Worm (Caenorhabditis elegans) whole organism, L4 larva: ENCODE measurements around the gene srh-236.

Source experiments
- F37D6.2 ChIP-seq: sonication (generic microtip); optimal IDR thresholded peaks from 2 replicates; lab custom pipeline; 2016; ENCODE audit warnings: mild to moderate bottlenecking, missing genetic modification characterization, missing compliant biosample characterization
- F44E2.7 ChIP-seq: fragments of 200-800 bp; sonication (Bioruptor generic); IDR thresholded peaks from 2 replicates; pipeline ENCODE4 v2.1.2; 2022; ENCODE audit warnings: missing genetic modification characterization, missing compliant biosample characterization
- F49E8.2 ChIP-seq: sonication (generic microtip); optimal IDR thresholded peaks from 2 replicates; lab custom pipeline; 2016; ENCODE audit warnings: missing compliant biosample characterization, mild to moderate bottlenecking, missing genetic modification characterization, borderline replicate concordance
- aha-1 ChIP-seq: fragments of 150-350 bp; peaks from one replicate; lab custom pipeline; 2014; ENCODE audit warnings: missing biosample characterization, missing genetic modification characterization
- daf-12 ChIP-seq: fragments of 150-350 bp; optimal IDR thresholded peaks from 2 replicates; lab custom pipeline; 2014; ENCODE audit warnings: missing biosample characterization, missing genetic modification reagents, missing genetic modification characterization
- daf-16 ChIP-seq, 3 experiments: sonication (generic microtip); optimal IDR thresholded peaks; 2 replicates each; lab custom pipeline; 2016 to 2017; ENCODE audit warnings: missing genetic modification characterization in 3 of 3, missing genetic modification reagents in 3 of 3, mild to moderate bottlenecking in 2 of 3, missing compliant biosample characterization in 2 of 3, missing biosample characterization in 1 of 3, moderate library complexity in 1 of 3
- dmd-6 ChIP-seq: fragments of 200-800 bp; sonication (Bioruptor generic); IDR thresholded peaks from 2 replicates; pipeline ENCODE4 v1.3.6; 2022; ENCODE audit warnings: missing genetic modification reagents, missing genetic modification characterization, missing compliant biosample characterization
- duxl-1 ChIP-seq: sonication (generic microtip); optimal IDR thresholded peaks from 2 replicates; lab custom pipeline; 2016; ENCODE audit warnings: mild to moderate bottlenecking, missing genetic modification characterization, moderate library complexity, missing compliant biosample characterization; ENCODE audit not compliant: poor library complexity
- dve-1 ChIP-seq: sonication (generic microtip); optimal IDR thresholded peaks from 2 replicates; lab custom pipeline; 2017; ENCODE audit warnings: antibody characterized with exemption, mild to moderate bottlenecking, missing genetic modification characterization, missing compliant biosample characterization; ENCODE audit not compliant: insufficient read depth
- egl-43 ChIP-seq: fragments of 200-800 bp; sonication (Bioruptor generic); IDR thresholded peaks from 2 replicates; pipeline ENCODE4 v1.3.6; 2022; ENCODE audit warnings: missing genetic modification reagents, missing genetic modification characterization, missing compliant biosample characterization
- fkh-10 ChIP-seq: fragments of 150-350 bp; optimal IDR thresholded peaks from 2 replicates; lab custom pipeline; 2014; ENCODE audit warnings: missing biosample characterization, missing genetic modification reagents, missing genetic modification characterization
- hlh-11 ChIP-seq: fragments of 200-800 bp; sonication (Bioruptor generic); optimal IDR thresholded peaks from 2 replicates; lab custom pipeline; 2018; ENCODE audit warnings: mild to moderate bottlenecking, missing genetic modification characterization, missing compliant biosample characterization
- jun-1 ChIP-seq: fragments of 150-350 bp; optimal IDR thresholded peaks from 2 replicates; lab custom pipeline; 2014; ENCODE audit warnings: missing biosample characterization, missing genetic modification reagents, missing genetic modification characterization
- lin-39 ChIP-seq: fragments of 150-350 bp; optimal IDR thresholded peaks from 2 replicates; lab custom pipeline; 2014; ENCODE audit warnings: missing biosample characterization, missing genetic modification reagents, missing genetic modification characterization
- mep-1 ChIP-seq: fragments of 150-350 bp; sonication (generic microtip); optimal IDR thresholded peaks from 3 replicates; lab custom pipeline; 2014; ENCODE audit warnings: missing biosample characterization, missing genetic modification characterization
- nhr-10 ChIP-seq: fragments of 150-350 bp; optimal IDR thresholded peaks from 2 replicates; lab custom pipeline; 2014; ENCODE audit warnings: missing biosample characterization, missing genetic modification characterization
- nhr-25 ChIP-seq: sonication (generic microtip); optimal IDR thresholded peaks from 2 replicates; lab custom pipeline; 2017; ENCODE audit warnings: missing genetic modification characterization, mild to moderate bottlenecking, missing compliant biosample characterization, antibody characterized with exemption, moderate library complexity, borderline replicate concordance; ENCODE audit not compliant: insufficient read depth
- nhr-28 ChIP-seq: fragments of 150-350 bp; optimal IDR thresholded peaks from 2 replicates; lab custom pipeline; 2014; ENCODE audit warnings: missing biosample characterization, missing genetic modification characterization
- nhr-77 ChIP-seq: fragments of 150-350 bp; optimal IDR thresholded peaks from 2 replicates; lab custom pipeline; 2014; ENCODE audit warnings: missing biosample characterization, missing genetic modification characterization
- pha-4 ChIP-seq, 2 experiments: fragments of 150-350 bp in 1 of 2; fragments of 200-800 bp in 1 of 2; sonication (Bioruptor generic) in 1 of 2; IDR thresholded peaks in 1 of 2; optimal IDR thresholded peaks in 1 of 2; 2 replicates each; pipeline versions ENCODE4 v1.3.6 to Lab custom; 2014 to 2022; ENCODE audit warnings: missing genetic modification characterization in 2 of 2, missing genetic modification reagents in 2 of 2, missing biosample characterization in 1 of 2, missing compliant biosample characterization in 1 of 2
- php-3 ChIP-seq: fragments of 200-800 bp; sonication (Bioruptor generic); IDR thresholded peaks from 2 replicates; pipeline ENCODE4 v1.3.6; 2022; ENCODE audit warnings: missing genetic modification reagents, missing genetic modification characterization, missing compliant biosample characterization
- pqm-1 ChIP-seq: sonication (generic microtip); optimal IDR thresholded peaks from 2 replicates; lab custom pipeline; 2017; ENCODE audit warnings: missing biosample characterization, missing genetic modification characterization
- rbr-2 ChIP-seq: sonication (generic microtip); optimal IDR thresholded peaks from 2 replicates; lab custom pipeline; 2016; ENCODE audit warnings: missing genotype, missing genetic modification characterization, missing compliant biosample characterization
- skn-1 ChIP-seq: fragments of 150-350 bp; optimal IDR thresholded peaks from 2 replicates; lab custom pipeline; 2014; ENCODE audit warnings: missing biosample characterization, missing genetic modification characterization
- snpc-1.2 ChIP-seq: fragments of 200-800 bp; sonication (Bioruptor generic); IDR thresholded peaks from 2 replicates; pipeline ENCODE4 v1.3.6; 2022; ENCODE audit warnings: missing genetic modification reagents, missing genetic modification characterization, missing compliant biosample characterization
- tra-1 ChIP-seq: fragments of 200-800 bp; sonication (Bioruptor generic); IDR thresholded peaks from 2 replicates; pipeline ENCODE4 v1.3.6; 2022; ENCODE audit warnings: missing genetic modification reagents, missing genetic modification characterization, missing compliant biosample characterization
- unc-62 ChIP-seq, 3 experiments: fragments of 150-350 bp in 1 of 3; sonication (generic microtip); optimal IDR thresholded peaks in 2 of 3; peaks in 1 of 3; 1 replicate in 1 of 3; 2 replicates in 2 of 3; lab custom pipeline; 2014 to 2017; ENCODE audit warnings: missing biosample characterization in 3 of 3, missing genetic modification characterization in 3 of 3, missing genetic modification reagents in 3 of 3, missing genotype in 1 of 3
- vab-7 ChIP-seq: fragments of 200-800 bp; sonication (Bioruptor generic); IDR thresholded peaks from 2 replicates; pipeline ENCODE4 v1.3.6; 2022; ENCODE audit warnings: missing genetic modification reagents, missing genetic modification characterization, missing compliant biosample characterization
- ztf-7 ChIP-seq: fragments of 150-350 bp; optimal IDR thresholded peaks from 2 replicates; lab custom pipeline; 2014; ENCODE audit warnings: missing biosample characterization, missing genetic modification characterization

The srh-236 gene

DNA sequence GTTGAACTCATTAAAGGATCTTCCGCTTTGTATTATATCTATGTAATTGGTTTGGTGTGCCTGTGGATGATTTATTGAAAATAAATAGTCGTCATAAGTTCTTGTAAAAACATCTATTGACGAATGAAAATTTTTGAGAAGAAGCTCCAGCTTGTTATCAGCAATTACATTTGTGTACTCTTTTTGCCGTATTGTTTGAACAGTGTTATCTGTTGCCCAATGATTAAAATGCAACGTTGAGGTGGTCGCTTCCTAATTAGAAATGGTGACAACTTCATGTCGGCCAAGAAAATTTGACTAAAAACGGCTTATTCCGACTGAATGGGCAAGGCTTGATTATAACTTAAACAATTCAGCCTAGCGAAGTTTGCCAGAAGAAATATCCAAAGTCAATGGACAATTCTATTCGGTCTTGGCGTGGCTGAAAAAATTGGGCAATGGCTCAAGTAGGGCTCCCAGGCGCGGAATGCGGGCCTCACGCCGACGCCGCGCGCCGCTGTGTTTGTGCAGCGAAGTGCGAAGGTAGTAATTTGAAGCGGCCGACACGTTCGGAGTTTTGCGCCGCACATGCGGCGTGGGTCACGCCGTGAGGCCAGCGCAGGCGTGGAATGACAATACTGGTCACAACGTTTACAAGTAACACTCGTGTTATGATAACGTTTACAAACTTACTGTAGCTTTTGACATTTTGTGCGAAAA, 28.9 kb upstream of the srh-236 start (continued):
- TF ChIP-seq F37D6.2 (tag; lab: Kevin White, UChicago) (no peak), nhr-25 (tag; lab: Kevin White, UChicago) (no peak), lin-39 (no peak), skn-1 (tag; lab: Kevin White, UChicago) (no peak), jun-1 (tag; lab: Kevin White, UChicago) (no peak), vab-7 (0 out of 2 replicates have a peak, but pooled peaks have one; percentile 16), rbr-2 (tag; lab: Kevin White, UChicago) (no peak), ztf-7 (tag; lab: Kevin White, UChicago) (no peak), pha-4 (GFP tag; IDR thresholded peaks at IDR 0.05; lab: Robert Waterston, UW) (no peak), pha-4 (tag; optimal IDR thresholded peaks at IDR 0.05; lab: Kevin White, UChicago) (no peak), tra-1 (no peak), dve-1 (no peak), fkh-10 (GFP tag; lab: Kevin White, UChicago) (no peak), mep-1 (tag; lab: Kevin White, UChicago) (no peak), nhr-10 (no peak), duxl-1 (tag; lab: Kevin White, UChicago) (no peak)

ce11 chrV:17238799-17239198, 27.0 kb upstream of the srh-236 start, which contains the start of gene T19C9.8:
Gene T19C9.8 (plus strand): TSS chrV:17239097.
- no peak for TF ChIP-seq skn-1 (tag; lab: Kevin White, UChicago)
- TF ChIP-seq F49E8.2 (tag; lab: Kevin White, UChicago): no peak
- TF ChIP-seq hlh-11: peak; percentile 55
- peak; percentile 37; the same call in 1 of the 2 replicates for TF ChIP-seq dmd-6 (GFP tag; lab: Robert Waterston, UW)
- TF ChIP-seq php-3 (GFP tag; lab: Robert Waterston, UW): 0 out of 2 replicates have a peak, but pooled peaks have one; percentile 51
- TF ChIP-seq nhr-28 (tag; lab: Kevin White, UChicago): peak; percentile 74
- TF ChIP-seq daf-16 (GFP tag; optimal IDR thresholded peaks at IDR 0.05; lab: Kevin White, UChicago): no peak
- peak; percentile 83 for TF ChIP-seq daf-16 (tag; optimal IDR thresholded peaks at IDR 0.05; lab: Kevin White, UChicago)
- TF ChIP-seq F44E2.7 (GFP tag; lab: Robert Waterston, UW): no peak
- TF ChIP-seq pqm-1 (tag; lab: Kevin White, UChicago): peak; percentile 74

DNA sequence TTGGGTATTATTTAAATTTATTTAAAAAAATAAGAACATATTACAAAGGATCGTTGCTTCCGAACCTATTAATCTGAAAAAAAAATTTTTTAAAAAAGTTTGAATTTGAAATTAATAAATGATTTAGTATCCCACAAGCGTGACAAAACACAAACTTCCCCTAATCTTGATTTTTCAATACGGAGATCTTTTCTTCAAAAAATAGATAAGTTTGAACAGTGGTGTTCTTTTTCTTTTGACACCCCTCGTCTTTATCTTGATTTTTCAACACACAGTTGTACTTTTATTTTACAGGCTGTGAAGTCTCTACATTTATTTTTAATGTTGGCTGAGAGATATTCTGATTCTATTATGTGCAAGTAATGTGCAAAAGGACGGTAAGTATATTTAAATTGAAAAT, 24.5 kb upstream of the srh-236 start, which contains the start of gene T19C9.10:
Gene T19C9.10 (plus strand): TSS at position 248 of the 400 bp plus-strand sequence.
- TF ChIP-seq aha-1 (tag; lab: Kevin White, UChicago): peak; percentile 54
- no peak for TF ChIP-seq nhr-28 (tag; lab: Kevin White, UChicago)

DNA sequence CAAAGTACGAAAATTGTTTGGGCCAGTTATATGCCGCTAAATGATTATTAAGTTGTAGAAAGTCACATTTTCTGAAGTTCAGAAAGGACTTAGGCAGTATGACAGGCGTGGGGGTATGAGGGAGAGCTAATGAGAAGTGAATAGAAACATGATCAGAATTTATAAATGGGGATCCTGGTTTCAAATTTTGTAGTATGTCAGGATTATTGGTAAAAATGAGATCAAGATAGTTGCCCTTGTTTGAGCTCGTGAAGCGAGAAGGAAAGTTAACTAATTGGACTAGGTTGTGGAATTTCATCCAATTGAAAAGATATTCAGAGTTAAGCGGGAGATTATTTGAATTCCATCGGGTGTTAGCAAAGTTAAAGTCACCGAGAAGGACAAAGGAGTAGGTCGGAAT, 20.6 kb upstream of the srh-236 start:
- TF ChIP-seq snpc-1.2: no peak
- TF ChIP-seq unc-62 (GFP tag; optimal IDR thresholded peaks at IDR 0.05 in 1 of 2; lab: Kevin White, UChicago): peak in 1 of 2 experiments; percentile 98
- TF ChIP-seq unc-62 (tag; optimal IDR thresholded peaks at IDR 0.05; lab: Kevin White, UChicago): no peak
- TF ChIP-seq nhr-77 (tag; lab: Kevin White, UChicago): no peak
- TF ChIP-seq, all 104 proteins: peak for 1

- peak; percentile 16 for TF ChIP-seq aha-1 (tag; lab: Kevin White, UChicago)
- TF ChIP-seq daf-12: no peak
- TF ChIP-seq egl-43 (GFP tag; lab: Robert Waterston, UW): no peak
Measured at ce11 chrV:17226119-17226518, 14.3 kb upstream of the srh-236 start, which contains the start of gene srh-112. Gene srh-112 (minus strand): TSS chrV:17226219.
